Fruit fly (Drosophila melanogaster) whole organism, embryonic: ENCODE data around the gene Cyp4d20.

ENCODE experiments used
- CG9817 ChIP-seq: fragments of 200-800 bp; sonication (Bioruptor generic); optimal IDR thresholded peaks from 2 replicates; lab custom pipeline; 2018; ENCODE audit warnings: missing biosample characterization, mild to moderate bottlenecking, missing genetic modification characterization, moderate library complexity
- MESR4 ChIP-seq: fragments of 200-800 bp; sonication (Bioruptor generic); optimal IDR thresholded peaks from 2 replicates; lab custom pipeline; 2018; ENCODE audit warnings: missing biosample characterization, mild to moderate bottlenecking, missing genetic modification characterization, moderate library complexity
- ato ChIP-seq: fragments of 200-800 bp; sonication (Bioruptor generic); IDR thresholded peaks from 2 replicates; pipeline ENCODE4 v1.3.6; 2022; ENCODE audit warnings: missing biosample characterization, missing genetic modification characterization; ENCODE audit not compliant: partially characterized antibody
- bcd ChIP-seq: fragments of 200-800 bp; sonication (Bioruptor generic); optimal IDR thresholded peaks from 2 replicates; lab custom pipeline; 2017; ENCODE audit warnings: missing biosample characterization, mild to moderate bottlenecking, missing genetic modification characterization
- bigmax ChIP-seq: fragments of 200-800 bp; sonication (Bioruptor generic); optimal IDR thresholded peaks from 2 replicates; lab custom pipeline; 2018; ENCODE audit warnings: missing biosample characterization, mild to moderate bottlenecking, missing genetic modification characterization
- esg ChIP-seq: fragments of 200-800 bp; sonication (Bioruptor generic); conservative IDR thresholded peaks from 2 replicates; pipeline ENCODE4 v1.3.6; 2022; ENCODE audit warnings: missing biosample characterization, missing genetic modification characterization

DNA sequence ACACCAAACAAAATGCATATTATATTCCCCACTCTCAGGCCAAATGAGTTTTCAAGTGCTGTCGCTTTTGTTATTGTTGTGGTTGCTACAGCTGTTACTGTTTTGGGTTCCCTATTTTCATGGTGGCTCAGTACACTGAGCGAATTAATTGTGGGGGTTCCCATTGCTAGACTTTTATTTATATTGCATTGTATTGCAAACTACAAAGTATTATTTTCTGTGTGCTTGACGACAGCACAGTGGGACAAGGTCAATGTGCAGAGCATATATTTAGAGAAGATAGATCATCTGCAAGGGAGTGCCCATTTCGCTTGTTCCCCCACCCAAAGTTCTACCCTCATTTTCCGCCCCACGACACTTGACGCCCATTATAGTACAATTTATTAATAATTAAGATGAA is 8.2 kb upstream of the Cyp4d20 start:
- no peak for TF ChIP-seq ato (GFP tag; lab: Robert Waterston, UW)
- TF ChIP-seq esg (GFP tag; lab: Robert Waterston, UW): no peak
- TF ChIP-seq bigmax (GFP tag; lab: Kevin White, UChicago): no peak
- TF ChIP-seq MESR4 (GFP tag; lab: Kevin White, UChicago): no peak
- TF ChIP-seq bcd (GFP tag; lab: Kevin White, UChicago): no peak
- no peak for TF ChIP-seq CG9817 (tag; lab: Kevin White, UChicago)
